Worm (Caenorhabditis elegans) whole organism, L4 larva: ENCODE data around the gene Y61A9LA.10.

ENCODE experiments used
- F10B5.3 ChIP-seq: sonication (generic microtip); optimal IDR thresholded peaks from 2 replicates; lab custom pipeline; 2016; ENCODE audit warnings: mild to moderate bottlenecking, missing genetic modification characterization, missing compliant biosample characterization
- F37D6.2 ChIP-seq: sonication (generic microtip); optimal IDR thresholded peaks from 2 replicates; lab custom pipeline; 2016; ENCODE audit warnings: mild to moderate bottlenecking, missing genetic modification characterization, missing compliant biosample characterization
- R02D3.7 ChIP-seq: fragments of 150-350 bp; sonication (generic microtip); optimal IDR thresholded peaks from 3 replicates; lab custom pipeline; 2014; ENCODE audit warnings: missing biosample characterization, missing genetic modification characterization
- T20F7.1 ChIP-seq: fragments of 200-800 bp; sonication (Bioruptor generic); optimal IDR thresholded peaks from 2 replicates; lab custom pipeline; 2018; ENCODE audit warnings: mild to moderate bottlenecking, missing genetic modification characterization, missing compliant biosample characterization
- Y48G9A.11 ChIP-seq: fragments of 200-800 bp; sonication (Bioruptor generic); IDR thresholded peaks from 2 replicates; pipeline ENCODE4 v1.3.6; 2022; ENCODE audit warnings: missing genetic modification reagents, missing genetic modification characterization, missing compliant biosample characterization
- Y5F2A.4 ChIP-seq: fragments of 200-800 bp; sonication (Bioruptor generic); optimal IDR thresholded peaks from 2 replicates; lab custom pipeline; 2018; ENCODE audit warnings: mild to moderate bottlenecking, missing genetic modification characterization, missing compliant biosample characterization
- Y75B8A.6 ChIP-seq: fragments of 200-800 bp; sonication (Bioruptor generic); IDR thresholded peaks from 2 replicates; pipeline ENCODE4 v1.3.6; 2022; ENCODE audit warnings: missing genetic modification reagents, missing genetic modification characterization, missing compliant biosample characterization
- ZK337.2 ChIP-seq: fragments of 200-800 bp; sonication (Bioruptor generic); IDR thresholded peaks from 2 replicates; pipeline ENCODE4 v1.3.6; 2022; ENCODE audit warnings: missing genetic modification reagents, missing genetic modification characterization, missing compliant biosample characterization
- ama-1 ChIP-seq: fragments of 150-350 bp; optimal IDR thresholded peaks from 2 replicates; lab custom pipeline; 2014; ENCODE audit warnings: inconsistent platforms, mixed read lengths
- ceh-20 ChIP-seq: fragments of 200-800 bp; sonication (Bioruptor generic); IDR thresholded peaks from 2 replicates; pipeline ENCODE4 v1.3.6; 2022; ENCODE audit warnings: missing genetic modification reagents, missing genetic modification characterization, missing compliant biosample characterization
- ceh-32 ChIP-seq: sonication (generic microtip); optimal IDR thresholded peaks from 2 replicates; lab custom pipeline; 2016; ENCODE audit warnings: mild to moderate bottlenecking, missing genetic modification characterization, missing compliant biosample characterization; ENCODE audit not compliant: poor library complexity
- ceh-62 ChIP-seq: sonication (generic microtip); optimal IDR thresholded peaks from 2 replicates; lab custom pipeline; 2017; ENCODE audit warnings: missing biosample characterization, missing genetic modification characterization
- cey-2 ChIP-seq: sonication (generic microtip); optimal IDR thresholded peaks from 3 replicates; lab custom pipeline; 2017; ENCODE audit warnings: missing genetic modification characterization, mild to moderate bottlenecking, missing compliant biosample characterization, antibody characterized with exemption, borderline replicate concordance; ENCODE audit not compliant: insufficient read depth
- daf-12 ChIP-seq: fragments of 150-350 bp; optimal IDR thresholded peaks from 2 replicates; lab custom pipeline; 2014; ENCODE audit warnings: missing biosample characterization, missing genetic modification reagents, missing genetic modification characterization
- daf-16 ChIP-seq, 3 experiments: sonication (generic microtip); optimal IDR thresholded peaks; 2 replicates each; lab custom pipeline; 2016 to 2017; ENCODE audit warnings: missing genetic modification characterization in 3 of 3, missing genetic modification reagents in 3 of 3, mild to moderate bottlenecking in 2 of 3, missing compliant biosample characterization in 2 of 3, missing biosample characterization in 1 of 3, moderate library complexity in 1 of 3
- daf-19 ChIP-seq: fragments of 200-800 bp; sonication (Bioruptor generic); conservative IDR thresholded peaks from 2 replicates; pipeline ENCODE4 v1.3.6; 2022; ENCODE audit warnings: missing genetic modification characterization, missing compliant biosample characterization
- dmd-9 ChIP-seq: fragments of 200-800 bp; sonication (Bioruptor generic); IDR thresholded peaks from 2 replicates; pipeline ENCODE4 v1.3.6; 2022; ENCODE audit warnings: missing genetic modification reagents, missing genetic modification characterization, missing compliant biosample characterization
- dpl-1 ChIP-seq: fragments of 150-350 bp; optimal IDR thresholded peaks from 2 replicates; lab custom pipeline; 2014; ENCODE audit warnings: missing biosample characterization, missing genetic modification reagents, missing genetic modification characterization
- duxl-1 ChIP-seq: sonication (generic microtip); optimal IDR thresholded peaks from 2 replicates; lab custom pipeline; 2016; ENCODE audit warnings: mild to moderate bottlenecking, missing genetic modification characterization, moderate library complexity, missing compliant biosample characterization; ENCODE audit not compliant: poor library complexity
- dve-1 ChIP-seq: sonication (generic microtip); optimal IDR thresholded peaks from 2 replicates; lab custom pipeline; 2017; ENCODE audit warnings: antibody characterized with exemption, mild to moderate bottlenecking, missing genetic modification characterization, missing compliant biosample characterization; ENCODE audit not compliant: insufficient read depth
- egl-27 ChIP-seq: sonication (generic microtip); optimal IDR thresholded peaks from 3 replicates; lab custom pipeline; 2017; ENCODE audit warnings: missing biosample characterization, missing genetic modification reagents, missing genetic modification characterization
- fos-1 ChIP-seq: fragments of 150-350 bp; optimal IDR thresholded peaks from 2 replicates; lab custom pipeline; 2014; ENCODE audit warnings: missing biosample characterization, missing genetic modification characterization
- hlh-30 ChIP-seq: sonication (generic microtip); optimal IDR thresholded peaks from 2 replicates; lab custom pipeline; 2017; ENCODE audit warnings: antibody characterized with exemption, mild to moderate bottlenecking, missing genetic modification characterization, missing compliant biosample characterization; ENCODE audit not compliant: insufficient read depth
- lin-29 ChIP-seq: fragments of 200-800 bp; sonication (Bioruptor generic); IDR thresholded peaks from 2 replicates; pipeline ENCODE4 v1.3.6; 2022; ENCODE audit warnings: missing genetic modification reagents, missing genetic modification characterization, missing compliant biosample characterization
- lin-38 ChIP-seq: fragments of 200-800 bp; sonication (Bioruptor generic); IDR thresholded peaks from 2 replicates; pipeline ENCODE4 v1.3.6; 2022; ENCODE audit warnings: missing genetic modification reagents, missing genetic modification characterization, missing compliant biosample characterization
- lsy-2 ChIP-seq, 2 experiments: fragments of 150-350 bp in 1 of 2; sonication (generic microtip) in 1 of 2; optimal IDR thresholded peaks; 2 replicates each; lab custom pipeline; 2014 to 2017; ENCODE audit warnings: missing biosample characterization in 2 of 2, missing genetic modification characterization in 2 of 2
- madf-5 ChIP-seq, 2 experiments: fragments of 200-800 bp; sonication (Bioruptor generic); IDR thresholded peaks; 2 replicates each; pipeline ENCODE4 v1.3.6; 2022; ENCODE audit warnings: missing compliant biosample characterization in 2 of 2, missing genetic modification characterization in 2 of 2
- mdl-1 ChIP-seq, 2 experiments: fragments of 150-350 bp in 1 of 2; sonication (generic microtip) in 1 of 2; optimal IDR thresholded peaks; 2 replicates each; lab custom pipeline; 2014 to 2017; ENCODE audit warnings: missing biosample characterization in 2 of 2, missing genetic modification characterization in 2 of 2
- mep-1 ChIP-seq: fragments of 150-350 bp; sonication (generic microtip); optimal IDR thresholded peaks from 3 replicates; lab custom pipeline; 2014; ENCODE audit warnings: missing biosample characterization, missing genetic modification characterization
- mxl-3 ChIP-seq: fragments of 200-800 bp; sonication (Bioruptor generic); optimal IDR thresholded peaks from 2 replicates; lab custom pipeline; 2018; ENCODE audit warnings: mild to moderate bottlenecking, missing genetic modification characterization, missing compliant biosample characterization
- nhr-102 ChIP-seq: sonication (generic microtip); optimal IDR thresholded peaks from 2 replicates; lab custom pipeline; 2016; ENCODE audit warnings: mild to moderate bottlenecking, missing genetic modification characterization, moderate library complexity, missing compliant biosample characterization
- nhr-111 ChIP-seq: fragments of 200-800 bp; sonication (Bioruptor generic); optimal IDR thresholded peaks from 2 replicates; lab custom pipeline; 2018; ENCODE audit warnings: mild to moderate bottlenecking, missing genetic modification characterization, missing compliant biosample characterization
- nhr-25 ChIP-seq: sonication (generic microtip); optimal IDR thresholded peaks from 2 replicates; lab custom pipeline; 2017; ENCODE audit warnings: missing genetic modification characterization, mild to moderate bottlenecking, missing compliant biosample characterization, antibody characterized with exemption, moderate library complexity, borderline replicate concordance; ENCODE audit not compliant: insufficient read depth
- nhr-41 ChIP-seq: fragments of 200-800 bp; sonication (Bioruptor generic); IDR thresholded peaks from 2 replicates; pipeline ENCODE4 v1.3.6; 2022; ENCODE audit warnings: missing genetic modification reagents, missing genetic modification characterization, missing compliant biosample characterization
- nhr-77 ChIP-seq: fragments of 150-350 bp; optimal IDR thresholded peaks from 2 replicates; lab custom pipeline; 2014; ENCODE audit warnings: missing biosample characterization, missing genetic modification characterization
- pha-4 ChIP-seq, 2 experiments: fragments of 150-350 bp in 1 of 2; fragments of 200-800 bp in 1 of 2; sonication (Bioruptor generic) in 1 of 2; IDR thresholded peaks in 1 of 2; optimal IDR thresholded peaks in 1 of 2; 2 replicates each; pipeline versions ENCODE4 v1.3.6 to Lab custom; 2014 to 2022; ENCODE audit warnings: missing genetic modification characterization in 2 of 2, missing genetic modification reagents in 2 of 2, missing biosample characterization in 1 of 2, missing compliant biosample characterization in 1 of 2
- pqm-1 ChIP-seq: sonication (generic microtip); optimal IDR thresholded peaks from 2 replicates; lab custom pipeline; 2017; ENCODE audit warnings: missing biosample characterization, missing genetic modification characterization
- rbr-2 ChIP-seq: sonication (generic microtip); optimal IDR thresholded peaks from 2 replicates; lab custom pipeline; 2016; ENCODE audit warnings: missing genotype, missing genetic modification characterization, missing compliant biosample characterization
- set-16 ChIP-seq: fragments of 200-800 bp; sonication (Bioruptor generic); IDR thresholded peaks from 2 replicates; pipeline ENCODE4 v1.3.6; 2022; ENCODE audit warnings: missing genetic modification reagents, missing genetic modification characterization, missing compliant biosample characterization
- skn-1 ChIP-seq: fragments of 150-350 bp; optimal IDR thresholded peaks from 2 replicates; lab custom pipeline; 2014; ENCODE audit warnings: missing biosample characterization, missing genetic modification characterization
- tra-1 ChIP-seq: fragments of 200-800 bp; sonication (Bioruptor generic); IDR thresholded peaks from 2 replicates; pipeline ENCODE4 v1.3.6; 2022; ENCODE audit warnings: missing genetic modification reagents, missing genetic modification characterization, missing compliant biosample characterization
- zfp-2 ChIP-seq: sonication (generic microtip); optimal IDR thresholded peaks from 2 replicates; lab custom pipeline; 2016; ENCODE audit warnings: mild to moderate bottlenecking, missing genetic modification characterization, missing compliant biosample characterization
- zfp-3 ChIP-seq: fragments of 200-800 bp; sonication (Bioruptor generic); conservative IDR thresholded peaks from 2 replicates; pipeline ENCODE4 v1.3.6; 2022; ENCODE audit warnings: missing genetic modification reagents, missing genetic modification characterization, missing compliant biosample characterization
- ztf-7 ChIP-seq: fragments of 150-350 bp; optimal IDR thresholded peaks from 2 replicates; lab custom pipeline; 2014; ENCODE audit warnings: missing biosample characterization, missing genetic modification characterization

The Y61A9LA.10 gene

ce11 chrV:4615802-4616201, at the start of gene Y61A9LA.10, which contains the start of gene F54D11.4:
Gene Y61A9LA.10 (minus strand): TSS chrV:4615817.
Gene F54D11.4 (plus strand): TSS chrV:4616151.
- TF ChIP-seq ama-1 (lab: Kevin White, UChicago) = no peak
- peak; percentile 72 for TF ChIP-seq dpl-1 (GFP tag; lab: Kevin White, UChicago)
- peak; percentile 9 for TF ChIP-seq F10B5.3 (tag; lab: Kevin White, UChicago)
- TF ChIP-seq daf-19 (GFP tag; lab: Robert Waterston, UW) = no peak
- TF ChIP-seq lsy-2 (tag; optimal IDR thresholded peaks at IDR 0.05; lab: Kevin White, UChicago) = peak in 1 of 2 experiments; percentile 83
- no peak for TF ChIP-seq tra-1 (GFP tag; lab: Robert Waterston, UW)
- TF ChIP-seq mxl-3 (GFP tag; lab: Kevin White, UChicago) = no peak
- TF ChIP-seq mep-1 (tag; lab: Kevin White, UChicago) = peak; percentile 66
- TF ChIP-seq nhr-102 (tag; lab: Kevin White, UChicago) = peak; percentile 51
- TF ChIP-seq dmd-9 (GFP tag; lab: Robert Waterston, UW) = no peak
- no peak for TF ChIP-seq pha-4 (GFP tag; IDR thresholded peaks at IDR 0.05; lab: Robert Waterston, UW)
- no peak for TF ChIP-seq pha-4 (tag; optimal IDR thresholded peaks at IDR 0.05; lab: Kevin White, UChicago)
- no peak for TF ChIP-seq zfp-2 (tag; lab: Kevin White, UChicago)
- no peak for TF ChIP-seq Y5F2A.4 (GFP tag; lab: Kevin White, UChicago)
- peak; percentile 69 for TF ChIP-seq lin-38 (GFP tag; lab: Robert Waterston, UW)
- TF ChIP-seq rbr-2 = peak; percentile 50
- peak; percentile 54 for TF ChIP-seq ztf-7 (tag; lab: Kevin White, UChicago)
- no peak for TF ChIP-seq R02D3.7 (tag; lab: Kevin White, UChicago)
- TF ChIP-seq daf-12 (tag; lab: Kevin White, UChicago) = no peak
- TF ChIP-seq cey-2 = no peak
- TF ChIP-seq dve-1 (tag; lab: Kevin White, UChicago) = peak; percentile 52
- peak; percentile 27 for TF ChIP-seq hlh-30 (tag; lab: Kevin White, UChicago)
- no peak for TF ChIP-seq Y75B8A.6 (GFP tag; lab: Robert Waterston, UW)
- no peak for TF ChIP-seq T20F7.1 (GFP tag; lab: Kevin White, UChicago)
- TF ChIP-seq F37D6.2 = peak; percentile 22
- TF ChIP-seq daf-16 (GFP tag; optimal IDR thresholded peaks at IDR 0.05; lab: Kevin White, UChicago) = no peak
- TF ChIP-seq daf-16 (tag; optimal IDR thresholded peaks at IDR 0.05; lab: Kevin White, UChicago) = no peak
- TF ChIP-seq pqm-1 = no peak
- no peak for TF ChIP-seq ZK337.2
- TF ChIP-seq lin-29 (GFP tag; lab: Robert Waterston, UW) = no peak
- peak; percentile 52 for TF ChIP-seq nhr-77 (tag; lab: Kevin White, UChicago)
- no peak for TF ChIP-seq skn-1 (tag; lab: Kevin White, UChicago)
- no peak for TF ChIP-seq duxl-1 (tag; lab: Kevin White, UChicago)
- TF ChIP-seq egl-27 (tag; lab: Kevin White, UChicago) = no peak

ce11 chrV:4662400-4662799, 46.8 kb upstream of the Y61A9LA.10 start, which contains the start of gene srx-74:
Gene srx-74 (minus strand): TSS chrV:4662500.
- TF ChIP-seq ceh-62 (tag; lab: Kevin White, UChicago) (no peak), nhr-111 (GFP tag; lab: Kevin White, UChicago) (no peak), fos-1 (tag; lab: Kevin White, UChicago) (no peak), ceh-32 (tag; lab: Kevin White, UChicago) (no peak), mdl-1 (tag; optimal IDR thresholded peaks at IDR 0.05; lab: Kevin White, UChicago) (no peak), R02D3.7 (tag; lab: Kevin White, UChicago) (no peak), Y48G9A.11 (GFP tag; lab: Robert Waterston, UW) (no peak), nhr-41 (GFP tag; lab: Robert Waterston, UW) (no peak), set-16 (GFP tag; lab: Robert Waterston, UW) (no peak), zfp-3 (GFP tag; lab: Robert Waterston, UW) (no peak), daf-16 (GFP tag; optimal IDR thresholded peaks at IDR 0.05; lab: Kevin White, UChicago) (no peak), daf-16 (tag; optimal IDR thresholded peaks at IDR 0.05; lab: Kevin White, UChicago) (no peak), nhr-25 (no peak), madf-5 (GFP tag; IDR thresholded peaks at IDR 0.05; lab: Robert Waterston, UW) (no peak), ceh-20 (no peak)
- TF ChIP-seq, all 104 proteins: peak for 0
